Fruit fly (Drosophila melanogaster) whole organism, embryonic: ENCODE data around the gene Adat1.

Experiments
- Ada2b ChIP-seq: fragments of 200-800 bp; sonication (Bioruptor generic); IDR thresholded peaks from 2 replicates; pipeline ENCODE4 v1.3.6; 2022; ENCODE audit warnings: missing biosample characterization, missing genetic modification characterization
- Awh ChIP-seq: fragments of 200-800 bp; sonication (Bioruptor generic); IDR thresholded peaks from 2 replicates; pipeline ENCODE4, ENCODE4 v1.3.6; 2022; ENCODE audit warnings: missing biosample characterization, missing genetic modification characterization
- Bgb ChIP-seq: fragments of 200-800 bp; sonication (Bioruptor generic); IDR thresholded peaks from 2 replicates; pipeline ENCODE4 v1.3.6; 2022; ENCODE audit warnings: missing biosample characterization, missing genetic modification characterization; ENCODE audit not compliant: partially characterized antibody
- CG10321 ChIP-seq: fragments of 200-800 bp; sonication (Bioruptor generic); IDR thresholded peaks from 2 replicates; pipeline ENCODE4 v1.3.6; 2022; ENCODE audit warnings: missing biosample characterization, missing genetic modification characterization
- CG10366 ChIP-seq: fragments of 200-800 bp; sonication (Bioruptor generic); IDR thresholded peaks from 2 replicates; pipeline ENCODE4 v1.3.6; 2022; ENCODE audit warnings: missing biosample characterization, missing genetic modification characterization
- CG12391 ChIP-seq: fragments of 200-800 bp; sonication (Bioruptor generic); optimal IDR thresholded peaks from 3 replicates; lab custom pipeline; 2018; ENCODE audit warnings: missing biosample characterization, mild to moderate bottlenecking, missing genetic modification characterization, moderate library complexity
- CG12744 ChIP-seq: fragments of 200-800 bp; sonication (Bioruptor generic); optimal IDR thresholded peaks from 2 replicates; lab custom pipeline; 2016; ENCODE audit warnings: missing biosample characterization, missing genetic modification characterization
- CG13287 ChIP-seq: fragments of 200-800 bp; sonication (Bioruptor generic); IDR thresholded peaks from 2 replicates; pipeline ENCODE4 v1.3.6; 2022; ENCODE audit warnings: missing biosample characterization, missing genetic modification characterization; ENCODE audit not compliant: partially characterized antibody
- CG13624 ChIP-seq: fragments of 200-800 bp; sonication (Bioruptor generic); optimal IDR thresholded peaks from 2 replicates; lab custom pipeline; 2016; ENCODE audit warnings: missing biosample characterization, missing genetic modification characterization
- CG15601 ChIP-seq: fragments of 200-800 bp; sonication (Bioruptor generic); optimal IDR thresholded peaks from 3 replicates; lab custom pipeline; 2019; ENCODE audit warnings: missing biosample characterization, mild to moderate bottlenecking, missing genetic modification characterization, moderate library complexity
- CG16863 ChIP-seq: fragments of 200-800 bp; sonication (Bioruptor generic); optimal IDR thresholded peaks from 3 replicates; lab custom pipeline; 2016; ENCODE audit warnings: missing biosample characterization, missing genetic modification characterization
- CG17361 ChIP-seq: fragments of 200-800 bp; sonication (Bioruptor generic); IDR thresholded peaks from 3 replicates; pipeline ENCODE4 v1.3.6; 2022; ENCODE audit warnings: missing biosample characterization, missing genetic modification characterization
- CG17802 ChIP-seq: fragments of 200-800 bp; sonication (Bioruptor generic); optimal IDR thresholded peaks from 2 replicates; lab custom pipeline; 2018; ENCODE audit warnings: missing biosample characterization, mild to moderate bottlenecking, missing genetic modification characterization, moderate library complexity
- CG2875 ChIP-seq: fragments of 200-800 bp; sonication (Bioruptor generic); optimal IDR thresholded peaks from 2 replicates; lab custom pipeline; 2017; ENCODE audit warnings: missing biosample characterization, mild to moderate bottlenecking, missing genetic modification characterization, missing genetic modification reagents
- CG31224 ChIP-seq: fragments of 200-800 bp; sonication (Bioruptor generic); IDR thresholded peaks from 2 replicates; pipeline ENCODE4 v1.3.6; 2022; ENCODE audit warnings: missing biosample characterization, missing genetic modification characterization
- CG31388 ChIP-seq: fragments of 200-800 bp; sonication (Bioruptor generic); optimal IDR thresholded peaks from 2 replicates; lab custom pipeline; 2016; ENCODE audit warnings: missing biosample characterization, missing genetic modification characterization
- CG33557 ChIP-seq: fragments of 200-800 bp; sonication (Bioruptor generic); optimal IDR thresholded peaks from 2 replicates; lab custom pipeline; 2019; ENCODE audit warnings: missing biosample characterization, mild to moderate bottlenecking, missing genetic modification characterization, moderate library complexity
- CG3995 ChIP-seq: fragments of 200-800 bp; sonication (Bioruptor generic); optimal IDR thresholded peaks from 3 replicates; lab custom pipeline; 2016; ENCODE audit warnings: missing biosample characterization, missing genetic modification characterization
- CG43689 ChIP-seq: fragments of 200-800 bp; sonication (Bioruptor generic); IDR thresholded peaks from 2 replicates; pipeline ENCODE4 v1.3.6; 2022; ENCODE audit warnings: missing biosample characterization, missing genetic modification characterization
- CG4820 ChIP-seq: fragments of 200-800 bp; sonication (Bioruptor generic); optimal IDR thresholded peaks from 3 replicates; lab custom pipeline; 2016; ENCODE audit warnings: missing biosample characterization, missing genetic modification characterization
- CG7271 ChIP-seq: fragments of 200-800 bp; sonication (Bioruptor generic); optimal IDR thresholded peaks from 2 replicates; lab custom pipeline; 2018; ENCODE audit warnings: missing biosample characterization, mild to moderate bottlenecking, missing genetic modification characterization, moderate library complexity
- CG7987 ChIP-seq: fragments of 200-800 bp; sonication (Bioruptor generic); optimal IDR thresholded peaks from 2 replicates; lab custom pipeline; 2018; ENCODE audit warnings: missing biosample characterization, mild to moderate bottlenecking, missing genetic modification characterization, moderate library complexity
- CG8765 ChIP-seq: fragments of 200-800 bp; sonication (Bioruptor generic); IDR thresholded peaks from 2 replicates; pipeline ENCODE4 v1.3.6; 2022; ENCODE audit warnings: missing biosample characterization, missing genetic modification characterization
- Fer1 ChIP-seq: fragments of 200-800 bp; sonication (Bioruptor generic); optimal IDR thresholded peaks from 2 replicates; lab custom pipeline; 2017; ENCODE audit warnings: missing biosample characterization, mild to moderate bottlenecking, missing genetic modification characterization
- Hsf ChIP-seq: fragments of 200-800 bp; sonication (Bioruptor generic); optimal IDR thresholded peaks from 3 replicates; lab custom pipeline; 2016; ENCODE audit warnings: missing biosample characterization, missing genetic modification characterization
- ap ChIP-seq: fragments of 200-800 bp; sonication (Bioruptor generic); IDR thresholded peaks from 2 replicates; pipeline ENCODE4 v1.3.6; 2022; ENCODE audit warnings: missing biosample characterization, missing genetic modification characterization
- ash1 ChIP-seq: fragments of 200-800 bp; sonication (Bioruptor generic); optimal IDR thresholded peaks from 2 replicates; lab custom pipeline; 2018; ENCODE audit warnings: missing biosample characterization, mild to moderate bottlenecking, missing genetic modification characterization
- bbx ChIP-seq: fragments of 200-800 bp; sonication (Bioruptor generic); IDR thresholded peaks from 2 replicates; pipeline ENCODE4 v1.3.6; 2022; ENCODE audit warnings: missing biosample characterization, missing genetic modification characterization; ENCODE audit not compliant: partially characterized antibody
- bowl ChIP-seq: fragments of 200-800 bp; sonication (Bioruptor generic); IDR thresholded peaks from 2 replicates; pipeline ENCODE4 v1.3.6; 2022; ENCODE audit warnings: missing biosample characterization, missing genetic modification characterization
- ci ChIP-seq: fragments of 200-800 bp; sonication (Bioruptor generic); IDR thresholded peaks from 3 replicates; pipeline ENCODE4 v1.3.6; 2022; ENCODE audit warnings: missing biosample characterization, missing genetic modification characterization
- crol ChIP-seq: fragments of 200-800 bp; sonication (Bioruptor generic); IDR thresholded peaks from 2 replicates; pipeline ENCODE4 v1.3.6; 2022; ENCODE audit warnings: missing biosample characterization, missing genetic modification characterization
- da ChIP-seq: fragments of 200-800 bp; sonication (Bioruptor generic); optimal IDR thresholded peaks from 2 replicates; lab custom pipeline; 2016; ENCODE audit warnings: missing biosample characterization, missing genetic modification characterization
- dpn ChIP-seq, 2 experiments: fragments of 200-800 bp; sonication (Bioruptor generic); optimal IDR thresholded peaks; 3 replicates each; lab custom pipeline; 2016; ENCODE audit warnings: missing biosample characterization in 2 of 2, missing genetic modification characterization in 2 of 2
- emc ChIP-seq: fragments of 200-800 bp; sonication (Bioruptor generic); optimal IDR thresholded peaks from 2 replicates; lab custom pipeline; 2016; ENCODE audit warnings: missing biosample characterization, missing genetic modification characterization
- ewg ChIP-seq: fragments of 200-800 bp; sonication (Bioruptor generic); optimal IDR thresholded peaks from 3 replicates; lab custom pipeline; 2017; ENCODE audit warnings: mild to moderate bottlenecking, missing biosample characterization, missing genetic modification reagents, missing genetic modification characterization
- gt ChIP-seq: fragments of 200-800 bp; sonication (Bioruptor generic); IDR thresholded peaks from 2 replicates; pipeline ENCODE4 v1.3.6; 2022; ENCODE audit warnings: missing biosample characterization, missing genetic modification characterization
- odd ChIP-seq: fragments of 200-800 bp; sonication (Bioruptor generic); optimal IDR thresholded peaks from 2 replicates; lab custom pipeline; 2017; ENCODE audit warnings: missing biosample characterization, mild to moderate bottlenecking, missing genetic modification characterization
- pan ChIP-seq, 4 experiments: fragments of >200 bp in 3 of 4; fragments of 200-800 bp in 1 of 4; sonication (Bioruptor generic) in 1 of 4; optimal IDR thresholded peaks in 3 of 4; IDR thresholded peaks in 1 of 4; 2 replicates each; pipeline versions ENCODE4 v1.3.6 to Lab custom; 2017 to 2022; ENCODE audit warnings: missing biosample characterization in 2 of 4, missing genetic modification characterization in 2 of 4, mixed read lengths in 1 of 4
- scrt ChIP-seq: fragments of 200-800 bp; sonication (Bioruptor generic); optimal IDR thresholded peaks from 2 replicates; lab custom pipeline; 2018; ENCODE audit warnings: missing biosample characterization, mild to moderate bottlenecking, missing genetic modification characterization, moderate library complexity
- sens ChIP-seq: fragments of 200-800 bp; sonication (Bioruptor generic); peaks from one replicate; lab custom pipeline; 2016; ENCODE audit warnings: missing biosample characterization, missing genetic modification characterization
- sens-2 ChIP-seq: fragments of 200-800 bp; sonication (Bioruptor generic); IDR thresholded peaks from 2 replicates; pipeline ENCODE4 v1.3.6; 2022; ENCODE audit warnings: missing biosample characterization, missing genetic modification characterization
- slbo ChIP-seq: fragments of 200-800 bp; sonication (Bioruptor generic); IDR thresholded peaks from 2 replicates; pipeline ENCODE4 v1.3.6; 2022; ENCODE audit warnings: missing biosample characterization, missing genetic modification characterization
- slp2 ChIP-seq: fragments of 200-800 bp; sonication (Bioruptor generic); optimal IDR thresholded peaks from 2 replicates; lab custom pipeline; 2016; ENCODE audit warnings: missing biosample characterization, missing genetic modification characterization
- sob ChIP-seq: fragments of 200-800 bp; sonication (Bioruptor generic); IDR thresholded peaks from 2 replicates; pipeline ENCODE4 v1.3.6; 2022; ENCODE audit warnings: missing biosample characterization, missing genetic modification characterization
- tgo ChIP-seq: fragments of 200-800 bp; sonication (Bioruptor generic); IDR thresholded peaks from 3 replicates; pipeline ENCODE4 v1.3.6; 2022; ENCODE audit warnings: missing biosample characterization, missing genetic modification characterization
- toy ChIP-seq: fragments of 200-800 bp; sonication (Bioruptor generic); IDR thresholded peaks from 2 replicates; pipeline ENCODE4 v1.3.6; 2022; ENCODE audit warnings: missing biosample characterization, missing genetic modification characterization
- unc-4 ChIP-seq: fragments of 200-800 bp; sonication (Bioruptor generic); IDR thresholded peaks from 2 replicates; pipeline ENCODE4 v1.3.6; 2022; ENCODE audit warnings: missing biosample characterization, missing genetic modification characterization; ENCODE audit not compliant: partially characterized antibody
- vfl ChIP-seq: fragments of 200-800 bp; sonication (Bioruptor generic); optimal IDR thresholded peaks from 2 replicates; lab custom pipeline; 2016; ENCODE audit warnings: missing biosample characterization, missing genetic modification characterization
- wor ChIP-seq: fragments of 200-800 bp; sonication (Bioruptor generic); IDR thresholded peaks from 2 replicates; pipeline ENCODE4 v1.3.6; 2022; ENCODE audit warnings: missing biosample characterization, missing genetic modification characterization
- z ChIP-seq: fragments of 200-800 bp; sonication (Bioruptor generic); IDR thresholded peaks from 3 replicates; pipeline ENCODE4 v1.3.6; 2022; ENCODE audit warnings: missing biosample characterization, missing genetic modification characterization

The Adat1 gene

dm6 chr2L:13838647-13839390, 27.5 kb upstream of the Adat1 start (continued):
- TF ChIP-seq Hsf (GFP tag; lab: Kevin White, UChicago): no peak
- no peak for TF ChIP-seq slp2 (GFP tag; lab: Kevin White, UChicago)
- peak; percentile 68; the same call in 1 of the 2 replicates for TF ChIP-seq Awh (GFP tag; lab: Robert Waterston, UW)
- no peak for TF ChIP-seq sens-2 (GFP tag; lab: Robert Waterston, UW)
- no peak for TF ChIP-seq CG10321 (GFP tag; lab: Robert Waterston, UW)
- TF ChIP-seq CG8765 (GFP tag; lab: Robert Waterston, UW): no peak
- peak; percentile 9 for TF ChIP-seq CG15601 (tag; lab: Kevin White, UChicago)
- TF ChIP-seq CG17802 (tag; lab: Kevin White, UChicago): no peak
- peak; percentile 84 for TF ChIP-seq sens (GFP tag; lab: Kevin White, UChicago)
- TF ChIP-seq CG4820 (GFP tag; lab: Kevin White, UChicago): peak; percentile 10
- TF ChIP-seq da (GFP tag; lab: Kevin White, UChicago): no peak
- TF ChIP-seq dpn (GFP tag; optimal IDR thresholded peaks at IDR 0.05; lab: Kevin White, UChicago): no peak
- 0 out of 3 replicates have a peak, but pooled peaks have one; percentile 24 for TF ChIP-seq ci (GFP tag; lab: Robert Waterston, UW)
- TF ChIP-seq Fer1: peak; percentile 39
- no peak for TF ChIP-seq CG17361
- no peak for TF ChIP-seq CG31224
- no peak for TF ChIP-seq bowl (GFP tag; lab: Robert Waterston, UW)
- TF ChIP-seq odd: no peak
- TF ChIP-seq emc (GFP tag; lab: Kevin White, UChicago): no peak
- TF ChIP-seq scrt (GFP tag; lab: Kevin White, UChicago): peak; percentile 17
- TF ChIP-seq CG12391 (tag; lab: Kevin White, UChicago): no peak
- TF ChIP-seq CG43689 (GFP tag; lab: Robert Waterston, UW): no peak
- no peak for TF ChIP-seq CG13287 (GFP tag; lab: Robert Waterston, UW)
- TF ChIP-seq ap: no peak
- TF ChIP-seq sob (GFP tag; lab: Robert Waterston, UW): no peak
- no peak for TF ChIP-seq CG3995 (GFP tag; lab: Kevin White, UChicago)
- TF ChIP-seq ash1 (GFP tag; lab: Kevin White, UChicago): no peak
- TF ChIP-seq wor (GFP tag; lab: Robert Waterston, UW): no peak
- peak; percentile 15 for TF ChIP-seq CG16863 (GFP tag; lab: Kevin White, UChicago)
- no peak for TF ChIP-seq CG10366 (GFP tag; lab: Robert Waterston, UW)
- no peak for TF ChIP-seq crol
- no peak for TF ChIP-seq ewg (GFP tag; lab: Kevin White, UChicago)
- TF ChIP-seq slbo (GFP tag; lab: Robert Waterston, UW): peak; percentile 32; the same call in 1 of the 2 replicates
- TF ChIP-seq CG7987 (GFP tag; lab: Kevin White, UChicago): no peak
- no peak for TF ChIP-seq Bgb (GFP tag; lab: Robert Waterston, UW)
- peak; percentile 9 for TF ChIP-seq CG2875 (GFP tag; lab: Kevin White, UChicago)
- TF ChIP-seq CG31388 (GFP tag; lab: Kevin White, UChicago): no peak
- TF ChIP-seq vfl (GFP tag; lab: Kevin White, UChicago): no peak
- no peak for TF ChIP-seq pan (optimal IDR thresholded peaks at IDR 0.05; lab: Kevin White, UChicago)
- TF ChIP-seq pan (GFP tag; optimal IDR thresholded peaks at IDR 0.05 in 1 of 2, IDR thresholded peaks at IDR 0.05 in 1 of 2): peak in 1 of 2 experiments; percentile 22
- no peak for TF ChIP-seq Ada2b (GFP tag; lab: Robert Waterston, UW)
- TF ChIP-seq z: no peak
- TF ChIP-seq toy (GFP tag; lab: Robert Waterston, UW): no peak
- TF ChIP-seq gt (GFP tag; lab: Robert Waterston, UW): no peak
- no peak for TF ChIP-seq CG12744 (GFP tag; lab: Kevin White, UChicago)
- TF ChIP-seq bbx (GFP tag; lab: Robert Waterston, UW): no peak
- TF ChIP-seq CG13624 (GFP tag; lab: Kevin White, UChicago): no peak
- TF ChIP-seq CG7271: peak; percentile 49
- 0 out of 3 replicates have a peak, but pooled peaks have one; percentile 14 for TF ChIP-seq tgo (GFP tag; lab: Robert Waterston, UW)
- no peak for TF ChIP-seq CG33557
- TF ChIP-seq unc-4 (GFP tag; lab: Robert Waterston, UW): no peak
